Fruit fly (Drosophila melanogaster) whole organism, embryonic: ENCODE results near the gene CG43996.

Experiments used
- Blimp-1 ChIP-seq: fragments of 200-800 bp; sonication (Bioruptor generic); optimal IDR thresholded peaks from 3 replicates; lab custom pipeline; 2018; ENCODE audit warnings: missing biosample characterization, missing genetic modification characterization, mild to moderate bottlenecking, moderate library complexity, missing genetic modification reagents
- CG14710 ChIP-seq: fragments of 200-800 bp; sonication (Bioruptor generic); optimal IDR thresholded peaks from 3 replicates; lab custom pipeline; 2019; ENCODE audit warnings: missing biosample characterization, mild to moderate bottlenecking, missing genetic modification characterization, moderate library complexity
- CG1647 ChIP-seq: fragments of 200-800 bp; sonication (Bioruptor generic); optimal IDR thresholded peaks from 3 replicates; lab custom pipeline; 2016; ENCODE audit warnings: missing biosample characterization, missing genetic modification characterization
- CG17912 ChIP-seq: fragments of 200-800 bp; sonication (Bioruptor generic); optimal IDR thresholded peaks from 2 replicates; lab custom pipeline; 2018; ENCODE audit warnings: missing biosample characterization, mild to moderate bottlenecking, missing genetic modification characterization
- CG42726 ChIP-seq: fragments of 200-800 bp; sonication (Bioruptor generic); IDR thresholded peaks from 2 replicates; pipeline ENCODE4 v1.3.6; 2022; ENCODE audit warnings: missing biosample characterization, missing genetic modification characterization; ENCODE audit not compliant: partially characterized antibody
- Hand ChIP-seq: fragments of 200-800 bp; sonication (Bioruptor generic); optimal IDR thresholded peaks from 2 replicates; lab custom pipeline; 2017; ENCODE audit warnings: mild to moderate bottlenecking, missing biosample characterization, missing genetic modification reagents, missing genetic modification characterization
- ci ChIP-seq: fragments of 200-800 bp; sonication (Bioruptor generic); IDR thresholded peaks from 3 replicates; pipeline ENCODE4 v1.3.6; 2022; ENCODE audit warnings: missing biosample characterization, missing genetic modification characterization
- lilli ChIP-seq: fragments of 200-800 bp; sonication (Bioruptor generic); optimal IDR thresholded peaks from 3 replicates; lab custom pipeline; 2016; ENCODE audit warnings: missing biosample characterization, missing genetic modification characterization
- lmd ChIP-seq: fragments of 200-800 bp; sonication (Bioruptor generic); IDR thresholded peaks from 2 replicates; pipeline ENCODE4 v1.3.6; 2022; ENCODE audit warnings: missing biosample characterization, missing genetic modification characterization
- slbo ChIP-seq: fragments of 200-800 bp; sonication (Bioruptor generic); IDR thresholded peaks from 2 replicates; pipeline ENCODE4 v1.3.6; 2022; ENCODE audit warnings: missing biosample characterization, missing genetic modification characterization
- tio ChIP-seq: fragments of 200-800 bp; sonication (Bioruptor generic); optimal IDR thresholded peaks from 2 replicates; lab custom pipeline; 2017; ENCODE audit warnings: missing biosample characterization, missing genetic modification characterization, inconsistent platforms

DNA sequence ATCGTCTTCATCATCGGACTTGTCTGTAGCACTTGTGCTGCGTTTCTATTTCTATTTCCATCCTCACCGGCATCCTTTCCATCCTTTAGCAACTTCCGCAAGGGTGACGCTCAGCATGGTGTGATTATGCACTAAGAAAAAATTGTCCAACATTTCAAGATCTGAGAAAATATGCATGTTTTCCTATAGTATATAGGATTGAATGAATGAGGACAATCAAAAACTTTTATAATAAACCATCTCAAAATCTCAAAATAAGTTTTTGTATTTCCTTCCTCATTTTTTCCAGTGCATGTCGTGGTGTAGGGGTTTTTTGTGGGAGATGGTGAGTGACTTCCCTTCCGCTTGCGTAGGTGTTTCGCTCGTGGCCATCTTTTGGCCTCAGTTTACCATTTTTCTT is 669 bp upstream of the CG43996 start:
- TF ChIP-seq CG1647 (no peak), CG42726 (no peak), slbo (GFP tag; lab: Robert Waterston, UW) (peak; percentile 38; the same call in 1 of the 2 replicates), lilli (GFP tag; lab: Kevin White, UChicago) (no peak), CG17912 (GFP tag; lab: Kevin White, UChicago) (no peak), tio (GFP tag; lab: Kevin White, UChicago) (no peak), lmd (peak; percentile 24; the same call in 1 of the 2 replicates), Blimp-1 (GFP tag; lab: Kevin White, UChicago) (peak; percentile 31), Hand (GFP tag; lab: Kevin White, UChicago) (no peak), ci (GFP tag; lab: Robert Waterston, UW) (peak; percentile 67; the same call in 2 of the 3 replicates), CG14710 (tag; lab: Kevin White, UChicago) (no peak)
